Worm (Caenorhabditis elegans) whole organism, L4 larva: Measurements from ENCODE around the gene dif-1.

Source experiments
- F10B5.3 ChIP-seq: sonication (generic microtip); optimal IDR thresholded peaks from 2 replicates; lab custom pipeline; 2016; ENCODE audit warnings: mild to moderate bottlenecking, missing genetic modification characterization, missing compliant biosample characterization
- F49E8.2 ChIP-seq: sonication (generic microtip); optimal IDR thresholded peaks from 2 replicates; lab custom pipeline; 2016; ENCODE audit warnings: missing compliant biosample characterization, mild to moderate bottlenecking, missing genetic modification characterization, borderline replicate concordance
- R02D3.7 ChIP-seq: fragments of 150-350 bp; sonication (generic microtip); optimal IDR thresholded peaks from 3 replicates; lab custom pipeline; 2014; ENCODE audit warnings: missing biosample characterization, missing genetic modification characterization
- T20F7.1 ChIP-seq: fragments of 200-800 bp; sonication (Bioruptor generic); optimal IDR thresholded peaks from 2 replicates; lab custom pipeline; 2018; ENCODE audit warnings: mild to moderate bottlenecking, missing genetic modification characterization, missing compliant biosample characterization
- aha-1 ChIP-seq: fragments of 150-350 bp; peaks from one replicate; lab custom pipeline; 2014; ENCODE audit warnings: missing biosample characterization, missing genetic modification characterization
- aly-2 ChIP-seq: sonication (generic microtip); optimal IDR thresholded peaks from 2 replicates; lab custom pipeline; 2018; ENCODE audit warnings: missing biosample characterization, missing genetic modification characterization
- ama-1 ChIP-seq: fragments of 150-350 bp; optimal IDR thresholded peaks from 2 replicates; lab custom pipeline; 2014; ENCODE audit warnings: inconsistent platforms, mixed read lengths
- ces-1 ChIP-seq: fragments of 150-350 bp; sonication (generic microtip); optimal IDR thresholded peaks from 4 replicates; lab custom pipeline; 2014; ENCODE audit warnings: missing biosample characterization, missing genetic modification reagents, missing genetic modification characterization
- daf-16 ChIP-seq, 3 experiments: sonication (generic microtip); optimal IDR thresholded peaks; 2 replicates each; lab custom pipeline; 2016 to 2017; ENCODE audit warnings: missing genetic modification characterization in 3 of 3, missing genetic modification reagents in 3 of 3, mild to moderate bottlenecking in 2 of 3, missing compliant biosample characterization in 2 of 3, missing biosample characterization in 1 of 3, moderate library complexity in 1 of 3
- dmd-6 ChIP-seq: fragments of 200-800 bp; sonication (Bioruptor generic); IDR thresholded peaks from 2 replicates; pipeline ENCODE4 v1.3.6; 2022; ENCODE audit warnings: missing genetic modification reagents, missing genetic modification characterization, missing compliant biosample characterization
- dmd-9 ChIP-seq: fragments of 200-800 bp; sonication (Bioruptor generic); IDR thresholded peaks from 2 replicates; pipeline ENCODE4 v1.3.6; 2022; ENCODE audit warnings: missing genetic modification reagents, missing genetic modification characterization, missing compliant biosample characterization
- dve-1 ChIP-seq: sonication (generic microtip); optimal IDR thresholded peaks from 2 replicates; lab custom pipeline; 2017; ENCODE audit warnings: antibody characterized with exemption, mild to moderate bottlenecking, missing genetic modification characterization, missing compliant biosample characterization; ENCODE audit not compliant: insufficient read depth
- fkh-10 ChIP-seq: fragments of 150-350 bp; optimal IDR thresholded peaks from 2 replicates; lab custom pipeline; 2014; ENCODE audit warnings: missing biosample characterization, missing genetic modification reagents, missing genetic modification characterization
- hlh-11 ChIP-seq: fragments of 200-800 bp; sonication (Bioruptor generic); optimal IDR thresholded peaks from 2 replicates; lab custom pipeline; 2018; ENCODE audit warnings: mild to moderate bottlenecking, missing genetic modification characterization, missing compliant biosample characterization
- hlh-30 ChIP-seq: sonication (generic microtip); optimal IDR thresholded peaks from 2 replicates; lab custom pipeline; 2017; ENCODE audit warnings: antibody characterized with exemption, mild to moderate bottlenecking, missing genetic modification characterization, missing compliant biosample characterization; ENCODE audit not compliant: insufficient read depth
- jun-1 ChIP-seq: fragments of 150-350 bp; optimal IDR thresholded peaks from 2 replicates; lab custom pipeline; 2014; ENCODE audit warnings: missing biosample characterization, missing genetic modification reagents, missing genetic modification characterization
- lin-13 ChIP-seq: fragments of 150-350 bp; optimal IDR thresholded peaks from 2 replicates; lab custom pipeline; 2014; ENCODE audit warnings: missing biosample characterization, missing genetic modification reagents, missing genetic modification characterization
- lin-38 ChIP-seq: fragments of 200-800 bp; sonication (Bioruptor generic); IDR thresholded peaks from 2 replicates; pipeline ENCODE4 v1.3.6; 2022; ENCODE audit warnings: missing genetic modification reagents, missing genetic modification characterization, missing compliant biosample characterization
- lsy-2 ChIP-seq, 2 experiments: fragments of 150-350 bp in 1 of 2; sonication (generic microtip) in 1 of 2; optimal IDR thresholded peaks; 2 replicates each; lab custom pipeline; 2014 to 2017; ENCODE audit warnings: missing biosample characterization in 2 of 2, missing genetic modification characterization in 2 of 2
- mdl-1 ChIP-seq, 2 experiments: fragments of 150-350 bp in 1 of 2; sonication (generic microtip) in 1 of 2; optimal IDR thresholded peaks; 2 replicates each; lab custom pipeline; 2014 to 2017; ENCODE audit warnings: missing biosample characterization in 2 of 2, missing genetic modification characterization in 2 of 2
- mep-1 ChIP-seq: fragments of 150-350 bp; sonication (generic microtip); optimal IDR thresholded peaks from 3 replicates; lab custom pipeline; 2014; ENCODE audit warnings: missing biosample characterization, missing genetic modification characterization
- mes-2 ChIP-seq: sonication (generic microtip); optimal IDR thresholded peaks from 2 replicates; lab custom pipeline; 2016; ENCODE audit warnings: missing genotype, mild to moderate bottlenecking, missing genetic modification characterization, missing compliant biosample characterization; ENCODE audit not compliant: poor library complexity, severe bottlenecking
- mxl-3 ChIP-seq: fragments of 200-800 bp; sonication (Bioruptor generic); optimal IDR thresholded peaks from 2 replicates; lab custom pipeline; 2018; ENCODE audit warnings: mild to moderate bottlenecking, missing genetic modification characterization, missing compliant biosample characterization
- nhr-10 ChIP-seq: fragments of 150-350 bp; optimal IDR thresholded peaks from 2 replicates; lab custom pipeline; 2014; ENCODE audit warnings: missing biosample characterization, missing genetic modification characterization
- nhr-11 ChIP-seq: fragments of 150-350 bp; optimal IDR thresholded peaks from 2 replicates; lab custom pipeline; 2014; ENCODE audit warnings: missing biosample characterization, missing genetic modification characterization
- nhr-28 ChIP-seq: fragments of 150-350 bp; optimal IDR thresholded peaks from 2 replicates; lab custom pipeline; 2014; ENCODE audit warnings: missing biosample characterization, missing genetic modification characterization
- nhr-48 ChIP-seq: sonication (generic microtip); optimal IDR thresholded peaks from 2 replicates; lab custom pipeline; 2016; ENCODE audit warnings: mild to moderate bottlenecking, missing genetic modification characterization, missing compliant biosample characterization
- nhr-77 ChIP-seq: fragments of 150-350 bp; optimal IDR thresholded peaks from 2 replicates; lab custom pipeline; 2014; ENCODE audit warnings: missing biosample characterization, missing genetic modification characterization
- pha-4 ChIP-seq, 2 experiments: fragments of 150-350 bp in 1 of 2; fragments of 200-800 bp in 1 of 2; sonication (Bioruptor generic) in 1 of 2; IDR thresholded peaks in 1 of 2; optimal IDR thresholded peaks in 1 of 2; 2 replicates each; pipeline versions ENCODE4 v1.3.6 to Lab custom; 2014 to 2022; ENCODE audit warnings: missing genetic modification characterization in 2 of 2, missing genetic modification reagents in 2 of 2, missing biosample characterization in 1 of 2, missing compliant biosample characterization in 1 of 2
- php-3 ChIP-seq: fragments of 200-800 bp; sonication (Bioruptor generic); IDR thresholded peaks from 2 replicates; pipeline ENCODE4 v1.3.6; 2022; ENCODE audit warnings: missing genetic modification reagents, missing genetic modification characterization, missing compliant biosample characterization
- pqm-1 ChIP-seq: sonication (generic microtip); optimal IDR thresholded peaks from 2 replicates; lab custom pipeline; 2017; ENCODE audit warnings: missing biosample characterization, missing genetic modification characterization
- rbr-2 ChIP-seq: sonication (generic microtip); optimal IDR thresholded peaks from 2 replicates; lab custom pipeline; 2016; ENCODE audit warnings: missing genotype, missing genetic modification characterization, missing compliant biosample characterization
- snpc-1.2 ChIP-seq: fragments of 200-800 bp; sonication (Bioruptor generic); IDR thresholded peaks from 2 replicates; pipeline ENCODE4 v1.3.6; 2022; ENCODE audit warnings: missing genetic modification reagents, missing genetic modification characterization, missing compliant biosample characterization
- spr-1 ChIP-seq: sonication (generic microtip); optimal IDR thresholded peaks from 2 replicates; lab custom pipeline; 2016; ENCODE audit warnings: mild to moderate bottlenecking, missing genetic modification characterization, missing compliant biosample characterization
- unc-39 ChIP-seq: sonication (generic microtip); optimal IDR thresholded peaks from 2 replicates; lab custom pipeline; 2017; ENCODE audit warnings: missing biosample characterization, missing genetic modification characterization
- unc-62 ChIP-seq, 3 experiments: fragments of 150-350 bp in 1 of 3; sonication (generic microtip); optimal IDR thresholded peaks in 2 of 3; peaks in 1 of 3; 1 replicate in 1 of 3; 2 replicates in 2 of 3; lab custom pipeline; 2014 to 2017; ENCODE audit warnings: missing biosample characterization in 3 of 3, missing genetic modification characterization in 3 of 3, missing genetic modification reagents in 3 of 3, missing genotype in 1 of 3
- zip-2 ChIP-seq: fragments of 150-350 bp; optimal IDR thresholded peaks from 2 replicates; lab custom pipeline; 2014; ENCODE audit warnings: missing biosample characterization, missing genetic modification characterization

The dif-1 gene

ce11 chrIV:7552958-7553553 is at the start of gene dif-1:
Gene dif-1, minus strand, starts transcription at chrIV:7553008.
- peak; percentile 96 for TF ChIP-seq nhr-28 (tag; lab: Kevin White, UChicago)
- TF ChIP-seq ama-1: peak; percentile 45
- peak; percentile 66 for TF ChIP-seq nhr-77 (tag; lab: Kevin White, UChicago)
- peak; percentile 52 for TF ChIP-seq mes-2 (tag; lab: Kevin White, UChicago)
- TF ChIP-seq dve-1 (tag; lab: Kevin White, UChicago): peak; percentile 80
- TF ChIP-seq unc-62 (GFP tag; optimal IDR thresholded peaks at IDR 0.05 in 1 of 2; lab: Kevin White, UChicago): peak in 1 of 2 experiments; percentile 89
- TF ChIP-seq unc-62 (tag; optimal IDR thresholded peaks at IDR 0.05; lab: Kevin White, UChicago): no peak
- TF ChIP-seq spr-1: no peak
- peak; percentile 9 for TF ChIP-seq rbr-2 (tag; lab: Kevin White, UChicago)
- TF ChIP-seq mxl-3 (GFP tag; lab: Kevin White, UChicago): peak; percentile 44
- TF ChIP-seq T20F7.1 (GFP tag; lab: Kevin White, UChicago): peak; percentile 69
- peak in 1 of 2 experiments; percentile 33 for TF ChIP-seq mdl-1 (tag; optimal IDR thresholded peaks at IDR 0.05; lab: Kevin White, UChicago)
- peak; percentile 67 for TF ChIP-seq nhr-11 (tag; lab: Kevin White, UChicago)
- peak; percentile 66 for TF ChIP-seq mep-1 (tag; lab: Kevin White, UChicago)
- no peak for TF ChIP-seq dmd-9
- no peak for TF ChIP-seq pha-4 (GFP tag; IDR thresholded peaks at IDR 0.05; lab: Robert Waterston, UW)
- TF ChIP-seq pha-4 (tag; optimal IDR thresholded peaks at IDR 0.05; lab: Kevin White, UChicago): peak; percentile 29
- TF ChIP-seq zip-2 (tag; lab: Kevin White, UChicago): no peak
- peak; percentile 58 for TF ChIP-seq pqm-1 (tag; lab: Kevin White, UChicago)
- no peak for TF ChIP-seq F10B5.3 (tag; lab: Kevin White, UChicago)
- peak; percentile 48 for TF ChIP-seq lin-38
- peak; percentile 2 for TF ChIP-seq nhr-10 (tag; lab: Kevin White, UChicago)
- TF ChIP-seq F49E8.2 (tag; lab: Kevin White, UChicago): no peak
- TF ChIP-seq jun-1 (tag; lab: Kevin White, UChicago): no peak
- TF ChIP-seq hlh-11: peak; percentile 73
- TF ChIP-seq daf-16 (GFP tag; optimal IDR thresholded peaks at IDR 0.05; lab: Kevin White, UChicago): peak in 1 of 2 experiments; percentile 78
- peak; percentile 92 for TF ChIP-seq daf-16 (tag; optimal IDR thresholded peaks at IDR 0.05; lab: Kevin White, UChicago)
- no peak for TF ChIP-seq snpc-1.2 (GFP tag; lab: Robert Waterston, UW)
- TF ChIP-seq dmd-6: peak; percentile 63
- TF ChIP-seq lin-13: peak; percentile 31
- no peak for TF ChIP-seq R02D3.7 (tag; lab: Kevin White, UChicago)
- peak in 1 of 2 experiments; percentile 40 for TF ChIP-seq lsy-2 (tag; optimal IDR thresholded peaks at IDR 0.05; lab: Kevin White, UChicago)
- peak; percentile 27 for TF ChIP-seq hlh-30 (tag; lab: Kevin White, UChicago)
- peak; percentile 0 for TF ChIP-seq nhr-48 (tag; lab: Kevin White, UChicago)
- 0 out of 2 replicates have a peak, but pooled peaks have one; percentile 9 for TF ChIP-seq php-3 (GFP tag; lab: Robert Waterston, UW)

DNA sequence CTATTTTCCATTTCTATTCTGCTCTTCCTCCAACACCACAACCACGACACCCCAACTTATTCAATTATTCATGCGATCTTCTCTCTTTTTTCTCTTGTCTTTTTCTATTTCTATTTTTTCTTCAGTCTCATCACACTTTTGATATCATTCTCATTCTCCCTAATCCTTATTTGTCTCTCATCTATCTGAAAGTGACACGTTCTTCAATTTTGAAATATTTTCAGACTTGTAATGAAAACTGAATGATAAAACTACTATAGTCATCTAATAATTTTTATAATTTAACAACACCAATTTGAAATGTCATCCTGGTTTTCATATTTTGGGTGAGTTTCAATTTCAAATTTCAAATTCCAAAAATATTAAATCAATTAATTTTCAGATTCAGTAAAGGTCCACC is 35.8 kb upstream of the dif-1 start, which contains the start of gene cla-1:
Gene cla-1, plus strand, starts transcription at position 301 of the 400 bp plus-strand sequence.
- TF ChIP-seq aha-1 (tag; lab: Kevin White, UChicago): no peak
- TF ChIP-seq unc-62 (GFP tag; optimal IDR thresholded peaks at IDR 0.05 in 1 of 2; lab: Kevin White, UChicago): peak in 1 of 2 experiments; percentile 61
- no peak for TF ChIP-seq unc-62 (tag; optimal IDR thresholded peaks at IDR 0.05; lab: Kevin White, UChicago)
- no peak for TF ChIP-seq unc-39
- TF ChIP-seq R02D3.7 (tag; lab: Kevin White, UChicago): no peak
- TF ChIP-seq aly-2 (tag; lab: Kevin White, UChicago): no peak

- TF ChIP-seq ces-1 (peak; percentile 61), fkh-10 (peak; percentile 50), spr-1 (no peak)
Observed at ce11 chrIV:7586972-7587371, 34.2 kb upstream of the dif-1 start.
